Worm (Caenorhabditis elegans) whole organism, L4 larva: ENCODE results near the gene C28D4.8.

ENCODE experiments used
- mdl-1 ChIP-seq, 2 experiments: fragments of 150-350 bp in 1 of 2; sonication (generic microtip) in 1 of 2; optimal IDR thresholded peaks; 2 replicates each; lab custom pipeline; 2014 to 2017; ENCODE audit warnings: missing biosample characterization in 2 of 2, missing genetic modification characterization in 2 of 2
- snpc-4 ChIP-seq: fragments of 150-350 bp; optimal IDR thresholded peaks from 2 replicates; lab custom pipeline; 2014; ENCODE audit warnings: missing biosample characterization, missing genetic modification characterization
- unc-62 ChIP-seq, 3 experiments: fragments of 150-350 bp in 1 of 3; sonication (generic microtip); optimal IDR thresholded peaks in 2 of 3; peaks in 1 of 3; 1 replicate in 1 of 3; 2 replicates in 2 of 3; lab custom pipeline; 2014 to 2017; ENCODE audit warnings: missing biosample characterization in 3 of 3, missing genetic modification characterization in 3 of 3, missing genetic modification reagents in 3 of 3, missing genotype in 1 of 3
- zip-11 ChIP-seq: fragments of 200-800 bp; sonication (Bioruptor generic); IDR thresholded peaks from 2 replicates; pipeline ENCODE4 v1.3.6; 2022; ENCODE audit warnings: missing genetic modification characterization, missing compliant biosample characterization

- TF ChIP-seq mdl-1 (tag; optimal IDR thresholded peaks at IDR 0.05; lab: Kevin White, UChicago) (no peak), unc-62 (GFP tag; optimal IDR thresholded peaks at IDR 0.05 in 1 of 2; lab: Kevin White, UChicago) (no peak), unc-62 (tag; optimal IDR thresholded peaks at IDR 0.05; lab: Kevin White, UChicago) (no peak), zip-11 (no peak), snpc-4 (tag; lab: Kevin White, UChicago) (no peak)
Measured at ce11 chrIV:9766250-9766649, 18.0 kb upstream of the C28D4.8 start, which contains the start of gene ssp-36.
